Worm (Caenorhabditis elegans): Measurements from ENCODE around the gene ztf-1.

DNA sequence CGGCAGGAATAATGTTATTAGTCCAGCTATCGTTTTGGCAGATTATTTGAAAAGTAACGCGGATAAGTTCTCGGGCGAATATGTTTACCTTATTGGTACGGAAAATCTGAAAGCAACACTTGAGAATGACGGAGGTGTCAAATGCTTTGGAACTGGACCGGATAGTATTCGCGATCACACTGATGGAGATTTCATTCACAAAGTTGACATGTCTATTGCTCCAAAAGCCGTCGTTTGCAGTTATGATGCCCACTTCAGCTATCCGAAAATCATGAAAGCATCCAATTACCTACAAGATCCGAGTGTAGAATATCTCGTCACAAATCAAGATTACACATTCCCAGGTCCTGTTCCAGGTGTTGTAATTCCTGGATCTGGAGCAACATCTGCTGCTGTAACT lies 18.8 kb downstream of the ztf-1 start:
- TF ChIP-seq elt-3 (tag; optimal IDR thresholded peaks at IDR 0.05) (no peak), lsy-2 (tag; optimal IDR thresholded peaks at IDR 0.05) (no peak), lin-13 (tag; optimal IDR thresholded peaks at IDR 0.05) (no peak), sem-2 (GFP tag; optimal IDR thresholded peaks at IDR 0.05) (no peak), ztf-11 (tag; optimal IDR thresholded peaks at IDR 0.05) (no peak)

Data from whole organism, mixed stage, embryonic.